Fruit fly (Drosophila melanogaster) whole organism, embryonic: ENCODE measurements around the gene bin.

ENCODE experiments used
- Ada2b ChIP-seq: fragments of 200-800 bp; sonication (Bioruptor generic); IDR thresholded peaks from 2 replicates; pipeline ENCODE4 v1.3.6; 2022; ENCODE audit warnings: missing biosample characterization, missing genetic modification characterization
- CG12659 ChIP-seq: fragments of 200-800 bp; sonication (Bioruptor generic); optimal IDR thresholded peaks from 3 replicates; lab custom pipeline; 2017; ENCODE audit warnings: mild to moderate bottlenecking, missing biosample characterization, missing genetic modification reagents, missing genetic modification characterization
- CG13775 ChIP-seq: fragments of 200-800 bp; sonication (Bioruptor generic); optimal IDR thresholded peaks from 3 replicates; lab custom pipeline; 2017; ENCODE audit warnings: missing biosample characterization, mild to moderate bottlenecking, missing genetic modification characterization
- CG14050 ChIP-seq: fragments of 200-800 bp; sonication (Bioruptor generic); IDR thresholded peaks from 3 replicates; pipeline ENCODE4 v1.3.6; 2022; ENCODE audit warnings: missing biosample characterization, missing genetic modification characterization
- CG14860 ChIP-seq: fragments of 200-800 bp; sonication (Bioruptor generic); IDR thresholded peaks from 3 replicates; pipeline ENCODE4 v1.3.6; 2022; ENCODE audit warnings: missing biosample characterization, missing genetic modification characterization; ENCODE audit not compliant: partially characterized antibody
- CG15011 ChIP-seq: fragments of 200-800 bp; sonication (Bioruptor generic); optimal IDR thresholded peaks from 3 replicates; lab custom pipeline; 2018; ENCODE audit warnings: missing biosample characterization, mild to moderate bottlenecking, missing genetic modification characterization
- CG2712 ChIP-seq: fragments of 200-800 bp; optimal IDR thresholded peaks from 3 replicates; lab custom pipeline; 2019; ENCODE audit warnings: missing biosample characterization, mild to moderate bottlenecking, missing genetic modification characterization, moderate library complexity
- CG31388 ChIP-seq: fragments of 200-800 bp; sonication (Bioruptor generic); optimal IDR thresholded peaks from 2 replicates; lab custom pipeline; 2016; ENCODE audit warnings: missing biosample characterization, missing genetic modification characterization
- Doc3 ChIP-seq: fragments of 200-800 bp; sonication (Bioruptor generic); IDR thresholded peaks from 3 replicates; pipeline ENCODE4 v1.3.6; 2022; ENCODE audit warnings: missing biosample characterization, missing genetic modification characterization; ENCODE audit not compliant: partially characterized antibody
- Ets97D ChIP-seq: fragments of 200-800 bp; sonication (Bioruptor generic); optimal IDR thresholded peaks from 3 replicates; lab custom pipeline; 2016; ENCODE audit warnings: missing biosample characterization, missing genetic modification characterization
- Hr39 ChIP-seq: fragments of >200 bp; optimal IDR thresholded peaks from 2 replicates; lab custom pipeline; 2017
- Med ChIP-seq: fragments of 200-800 bp; sonication (Bioruptor generic); peaks from one replicate; lab custom pipeline; 2016; ENCODE audit warnings: missing biosample characterization, missing genetic modification characterization, mild to moderate bottlenecking, inconsistent platforms, moderate library complexity
- Sin3A ChIP-seq: fragments of >200 bp; optimal IDR thresholded peaks from 2 replicates; lab custom pipeline; 2018
- ato ChIP-seq: fragments of 200-800 bp; sonication (Bioruptor generic); IDR thresholded peaks from 2 replicates; pipeline ENCODE4 v1.3.6; 2022; ENCODE audit warnings: missing biosample characterization, missing genetic modification characterization; ENCODE audit not compliant: partially characterized antibody
- en ChIP-seq: fragments of 200-800 bp; sonication (Bioruptor generic); optimal IDR thresholded peaks from 2 replicates; lab custom pipeline; 2016; ENCODE audit warnings: missing biosample characterization, missing genetic modification characterization
- ham ChIP-seq: fragments of 200-800 bp; sonication (Bioruptor generic); IDR thresholded peaks from 2 replicates; pipeline ENCODE4 v1.3.6; 2022; ENCODE audit warnings: missing biosample characterization, missing genetic modification characterization
- ind ChIP-seq: fragments of 200-800 bp; sonication (Bioruptor generic); optimal IDR thresholded peaks from 3 replicates; lab custom pipeline; 2016; ENCODE audit warnings: missing biosample characterization, missing genetic modification characterization
- ranshi ChIP-seq: fragments of 200-800 bp; sonication (Bioruptor generic); IDR thresholded peaks from 2 replicates; pipeline ENCODE4 v1.3.6; 2022; ENCODE audit warnings: missing biosample characterization, missing genetic modification characterization
- sima ChIP-seq: fragments of 200-800 bp; sonication (Bioruptor generic); optimal IDR thresholded peaks from 2 replicates; lab custom pipeline; 2016; ENCODE audit warnings: missing biosample characterization, missing genetic modification characterization
- slp2 ChIP-seq: fragments of 200-800 bp; sonication (Bioruptor generic); optimal IDR thresholded peaks from 2 replicates; lab custom pipeline; 2016; ENCODE audit warnings: missing biosample characterization, missing genetic modification characterization
- tap ChIP-seq: fragments of 200-800 bp; optimal IDR thresholded peaks from 3 replicates; lab custom pipeline; 2019; ENCODE audit warnings: missing biosample characterization, mild to moderate bottlenecking, missing genetic modification characterization, moderate library complexity
- twi ChIP-seq: fragments of 200-800 bp; optimal IDR thresholded peaks from 2 replicates; lab custom pipeline; 2019; ENCODE audit warnings: missing biosample characterization, mild to moderate bottlenecking, missing genetic modification characterization, moderate library complexity

Gene bin

DNA sequence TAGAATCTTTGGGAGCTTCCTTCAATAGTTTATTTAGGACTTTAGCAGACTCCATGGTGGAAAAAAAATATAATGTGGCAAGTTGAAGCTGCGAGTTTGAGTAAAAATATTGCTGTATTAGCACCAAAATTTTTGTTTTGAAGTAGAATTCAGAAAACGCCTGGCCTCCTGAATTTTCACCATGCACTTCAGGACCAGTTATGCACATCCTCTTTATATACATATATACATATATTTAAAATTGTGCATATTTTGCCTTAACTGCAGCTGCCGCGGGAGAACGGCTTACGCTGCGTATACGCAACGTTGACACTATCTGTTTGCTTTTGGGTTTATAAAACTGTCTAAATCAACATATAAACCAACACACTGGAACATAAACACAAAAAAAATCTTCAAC lies 36.3 kb downstream of the bin start, which contains the start of gene CG17744:
Gene CG17744, minus strand, starts transcription at position 101 of the 400 bp plus-strand sequence.
- TF ChIP-seq CG12659 (no peak), ranshi (GFP tag; lab: Robert Waterston, UW) (no peak), CG13775 (no peak), CG31388 (GFP tag; lab: Kevin White, UChicago) (no peak), CG15011 (GFP tag; lab: Kevin White, UChicago) (no peak), sima (GFP tag; lab: Kevin White, UChicago) (no peak), ato (GFP tag; lab: Robert Waterston, UW) (no peak), en (GFP tag; lab: Kevin White, UChicago) (no peak), ham (no peak), twi (tag; lab: Kevin White, UChicago) (no peak), tap (no peak), ind (GFP tag; lab: Kevin White, UChicago) (no peak), Ada2b (GFP tag; lab: Robert Waterston, UW) (no peak), CG14860 (GFP tag; lab: Robert Waterston, UW) (no peak), Med (GFP tag; lab: Kevin White, UChicago) (no peak), Doc3 (no peak), Sin3A (lab: Kevin White, UChicago) (no peak), slp2 (GFP tag; lab: Kevin White, UChicago) (no peak), CG14050 (no peak)

DNA sequence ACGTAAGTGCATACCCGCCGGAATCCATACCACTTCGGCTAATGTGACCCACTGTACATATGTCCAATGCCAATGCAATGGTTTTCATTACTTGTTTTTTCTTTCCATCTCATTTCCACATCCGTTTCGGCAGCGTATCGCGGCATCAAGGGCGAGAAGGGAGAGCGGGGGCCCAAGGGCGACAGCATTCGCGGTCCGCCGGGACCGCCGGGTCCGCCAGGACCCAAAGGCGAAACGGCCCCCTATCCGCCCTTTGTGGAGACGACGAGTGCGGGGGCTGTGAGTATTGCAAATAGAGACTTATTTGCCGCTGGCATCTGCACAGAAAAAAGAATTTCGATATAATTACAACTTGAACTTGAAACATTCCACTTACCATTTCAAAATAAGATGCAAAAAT lies 44.6 kb downstream of the bin start:
- TF ChIP-seq CG2712 (tag; lab: Kevin White, UChicago) (no peak), Hr39 (peak; percentile 59)

DNA sequence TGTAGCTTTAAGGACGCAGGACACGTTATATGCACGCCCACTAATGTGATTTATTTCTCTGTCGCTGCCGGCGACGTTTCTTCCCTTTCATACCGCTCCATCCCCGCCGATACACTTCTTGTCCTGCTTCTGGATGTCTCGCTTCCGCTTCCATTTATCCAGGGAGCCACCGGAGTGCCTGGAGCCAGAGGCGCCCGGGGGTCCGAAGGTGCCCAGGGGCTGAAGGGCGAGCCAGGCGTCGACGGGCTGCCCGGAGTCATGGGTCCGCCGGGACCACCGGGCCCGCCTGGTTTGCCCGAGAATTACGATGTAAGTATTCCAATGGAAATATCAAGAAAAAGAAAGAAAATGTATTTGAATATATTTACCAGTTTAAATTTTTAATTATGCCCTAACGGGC lies 47.4 kb downstream of the bin start:
- TF ChIP-seq Ets97D (GFP tag; lab: Kevin White, UChicago) (no peak), Hr39 (peak; percentile 68)
